Worm (Caenorhabditis elegans): Measurements from ENCODE around the gene T19D7.6.

Gene T19D7.6

DNA sequence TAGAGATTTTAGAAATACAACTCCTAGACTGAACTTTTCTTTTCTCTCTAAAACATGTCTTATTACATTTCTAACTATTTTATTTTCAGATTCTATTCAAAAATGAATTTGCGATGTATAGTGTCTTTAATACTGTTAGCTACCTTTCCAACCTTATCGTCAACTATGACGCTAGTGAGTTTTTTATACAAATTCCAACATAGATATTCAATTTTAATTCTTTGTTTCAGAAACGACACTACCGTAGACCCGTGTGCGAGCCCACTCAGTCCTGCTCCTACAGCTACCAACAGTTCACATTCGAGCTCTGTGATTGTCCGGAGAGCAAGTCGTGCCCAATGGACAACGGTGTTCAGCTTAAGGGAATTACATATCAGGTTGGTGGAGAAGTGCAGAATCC, 41.5 kb downstream of the T19D7.6 start, which contains the start of gene M6.4:
Gene M6.4 (plus strand): TSS at position 55 of the 400 bp plus-strand sequence.
- TF ChIP-seq F13H6.1 (tag; optimal IDR thresholded peaks at IDR 0.05) (no peak), sma-3 (GFP tag; optimal IDR thresholded peaks at IDR 0.05) (no peak), aly-2 (tag; optimal IDR thresholded peaks at IDR 0.05) (no peak), lsy-2 (tag; optimal IDR thresholded peaks at IDR 0.05) (no peak), blmp-1 (tag; optimal IDR thresholded peaks at IDR 0.05; ENCODE audit: insufficient read depth) (no peak)

DNA sequence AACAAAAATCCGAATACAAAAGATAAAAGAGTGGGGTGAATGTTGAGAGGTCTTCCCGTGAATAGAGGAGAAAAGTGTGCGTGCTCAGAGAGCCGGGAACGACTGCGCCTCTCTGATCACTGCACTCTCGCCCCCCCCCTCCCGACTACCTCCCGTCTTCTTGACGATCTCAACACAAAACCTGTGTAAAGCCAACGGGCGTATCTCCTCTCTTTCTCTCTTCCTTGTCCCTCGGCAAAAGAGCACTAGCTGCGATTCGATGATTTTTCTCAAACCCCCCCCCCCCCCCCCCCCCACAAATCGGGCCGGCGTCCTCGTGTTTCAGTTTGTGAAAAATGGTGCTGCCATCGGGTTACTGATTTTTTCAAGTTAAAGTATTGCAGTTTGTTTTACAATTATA, 48.9 kb downstream of the T19D7.6 start:
- TF ChIP-seq gmeb-1 (tag; optimal IDR thresholded peaks at IDR 0.05): no peak
- no peak for TF ChIP-seq nhr-11 (tag; optimal IDR thresholded peaks at IDR 0.05)
- no peak for TF ChIP-seq nhr-21 (tag; optimal IDR thresholded peaks at IDR 0.05)
- TF ChIP-seq fos-1 (tag; optimal IDR thresholded peaks at IDR 0.05): no peak

DNA sequence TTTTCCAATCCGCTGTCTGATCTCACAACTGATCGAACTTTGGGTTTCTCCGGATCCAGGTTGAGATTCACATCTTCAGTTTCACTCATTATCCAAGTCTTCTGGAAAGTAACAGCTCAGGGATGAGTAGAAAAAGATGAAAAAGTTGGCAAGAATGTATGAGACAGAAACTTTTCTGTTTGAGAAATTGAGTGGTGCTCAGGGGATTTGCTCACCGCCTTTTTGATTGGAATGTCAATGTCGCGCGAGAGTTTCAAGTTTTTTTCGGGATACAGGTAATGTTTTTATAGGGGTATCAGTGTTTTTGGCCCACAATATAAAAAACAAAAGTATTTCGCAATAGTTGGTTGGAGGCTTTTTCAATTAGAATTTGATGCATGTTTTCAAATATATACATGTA, 49.4 kb downstream of the T19D7.6 start, which contains the start of gene unc-96:
Gene unc-96 (minus strand): TSS at position 101 of the 400 bp plus-strand sequence.
- TF ChIP-seq nhr-237 (tag; optimal IDR thresholded peaks at IDR 0.05) (no peak), ceh-16 (tag; optimal IDR thresholded peaks at IDR 0.05) (no peak), unc-39 (tag; optimal IDR thresholded peaks at IDR 0.05) (no peak), sem-4 (tag; optimal IDR thresholded peaks at IDR 0.05) (no peak), nhr-6 (tag; optimal IDR thresholded peaks at IDR 0.05) (no peak), ztf-4 (tag; optimal IDR thresholded peaks at IDR 0.05) (no peak)

All from whole organism, L2 larva.